Worm (Caenorhabditis elegans) whole organism, young adult: Measurements from ENCODE around the gene C14B9.2.

Experiments
- B0261.1 ChIP-seq: sonication (generic microtip); optimal IDR thresholded peaks from 2 replicates; lab custom pipeline; 2016; ENCODE audit warnings: mild to moderate bottlenecking, missing genetic modification characterization, moderate library complexity, missing compliant biosample characterization
- snpc-4 ChIP-seq, 5 experiments: fragments of 150-350 bp in 1 of 5; sonication (generic microtip) in 4 of 5; optimal IDR thresholded peaks; 2 replicates each; lab custom pipeline; 2014 to 2018; ENCODE audit warnings: missing genetic modification characterization in 5 of 5, missing biosample characterization in 3 of 5, antibody characterized with exemption in 2 of 5, mild to moderate bottlenecking in 2 of 5, missing compliant biosample characterization in 2 of 5, missing genotype in 2 of 5, moderate library complexity in 2 of 5, missing genetic modification reagents in 1 of 5

ce11 chrIII:8142217-8142616, 8.8 kb downstream of the C14B9.2 start:
- no peak for TF ChIP-seq B0261.1
- TF ChIP-seq snpc-4 (GFP tag; optimal IDR thresholded peaks at IDR 0.05; lab: Kevin White, UChicago), result no peak
- no peak for TF ChIP-seq snpc-4 (tag; optimal IDR thresholded peaks at IDR 0.05; lab: Kevin White, UChicago)
